Worm (Caenorhabditis elegans): ENCODE results near the gene F21D12.3.

The F21D12.3 gene

DNA sequence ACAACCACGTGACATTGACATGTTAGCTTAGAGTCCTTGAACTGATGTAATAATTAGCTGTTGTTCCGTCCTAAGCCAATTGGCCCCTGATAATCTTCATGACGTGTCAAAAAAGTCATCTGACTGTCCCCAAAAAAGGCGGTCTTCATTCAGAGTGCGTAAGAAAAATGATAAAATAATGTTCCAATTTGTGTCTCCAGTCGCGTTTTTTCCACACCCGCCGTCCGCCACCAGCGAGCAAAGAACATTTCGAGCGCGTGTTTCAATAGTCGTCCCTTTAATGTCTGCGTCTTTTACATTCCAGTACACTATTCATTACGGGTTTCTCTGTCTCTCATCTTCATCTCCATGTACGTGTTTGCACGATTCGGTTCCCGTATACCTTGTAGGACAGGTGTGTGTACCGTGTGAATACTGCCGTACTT, 13.7 kb upstream of the F21D12.3 start (continued):
- TF ChIP-seq lsl-1 (GFP tag; optimal IDR thresholded peaks at IDR 0.05) (no peak), pha-4 (tag; optimal IDR thresholded peaks at IDR 0.05) (peak; percentile 49), Y67H2A.10 (GFP tag; conservative IDR thresholded peaks at IDR 0.05) (no peak), let-526 (GFP tag; IDR thresholded peaks at IDR 0.05) (no peak), attf-5 (GFP tag; optimal IDR thresholded peaks at IDR 0.05) (peak; percentile 75), lag-1 (GFP tag; IDR thresholded peaks at IDR 0.05) (no peak), sptf-2 (GFP tag; optimal IDR thresholded peaks at IDR 0.05) (no peak), hmg-20 (GFP tag; IDR thresholded peaks at IDR 0.05) (no peak), unc-62 (GFP tag; optimal IDR thresholded peaks at IDR 0.05) (peak; percentile 49), ccch-3 (GFP tag; optimal IDR thresholded peaks at IDR 0.05) (no peak), lin-26 (GFP tag; IDR thresholded peaks at IDR 0.05) (peak; percentile 68; the same call in 1 of the 2 replicates), athp-1 (tag; optimal IDR thresholded peaks at IDR 0.05) (no peak), K11D2.4 (GFP tag; IDR thresholded peaks at IDR 0.05) (peak; percentile 54; the same call in 1 of the 2 replicates), snpc-3.4 (tag; optimal IDR thresholded peaks at IDR 0.05) (no peak), F49E8.2 (tag; optimal IDR thresholded peaks at IDR 0.05; ENCODE audit: insufficient read depth) (no peak), hlh-12 (tag; optimal IDR thresholded peaks at IDR 0.05) (no peak), nhr-120 (GFP tag; IDR thresholded peaks at IDR 0.05) (no peak), ceh-91 (GFP tag; IDR thresholded peaks at IDR 0.05) (no peak), Y56A3A.18 (GFP tag; IDR thresholded peaks at IDR 0.05) (no peak), ztf-22 (GFP tag; optimal IDR thresholded peaks at IDR 0.05) (peak; percentile 64), F52B5.7 (tag; optimal IDR thresholded peaks at IDR 0.05) (no peak), Y95B8A.8 (GFP tag; IDR thresholded peaks at IDR 0.05) (no peak), hmg-1.2 (GFP tag; IDR thresholded peaks at IDR 0.05) (peak; percentile 91), ztf-18 (tag; optimal IDR thresholded peaks at IDR 0.05) (no peak), lsy-27 (tag; optimal IDR thresholded peaks at IDR 0.05; ENCODE audit: borderline replicate concordance, insufficient read depth) (no peak), ztf-6 (GFP tag; IDR thresholded peaks at IDR 0.05) (no peak), akir-1 (GFP tag; optimal IDR thresholded peaks at IDR 0.05) (no peak), lin-54 (GFP tag; optimal IDR thresholded peaks at IDR 0.05) (no peak), mel-28 (tag; optimal IDR thresholded peaks at IDR 0.05; ENCODE audit: borderline replicate concordance) (no peak), F37B4.10 (GFP tag; IDR thresholded peaks at IDR 0.05) (no peak), snpc-1.3 (tag; optimal IDR thresholded peaks at IDR 0.05; ENCODE audit: insufficient read depth) (no peak), atf-7 (tag; optimal IDR thresholded peaks at IDR 0.05) (peak; percentile 86), ztf-25 (GFP tag; IDR thresholded peaks at IDR 0.05) (no peak), die-1 (tag; optimal IDR thresholded peaks at IDR 0.05) (peak; percentile 66), lir-1 (GFP tag; conservative IDR thresholded peaks at IDR 0.05) (no peak), F55B11.4 (tag; optimal IDR thresholded peaks at IDR 0.05; ENCODE audit: borderline replicate concordance, insufficient read depth) (no peak), madf-6 (GFP tag; IDR thresholded peaks at IDR 0.05) (no peak), lin-35 (GFP tag; optimal IDR thresholded peaks at IDR 0.05) (no peak), hrde-1 (tag; optimal IDR thresholded peaks at IDR 0.05; ENCODE audit: borderline replicate concordance) (no peak), B0261.1 (tag; optimal IDR thresholded peaks at IDR 0.05) (no peak), xnd-1 (tag; optimal IDR thresholded peaks at IDR 0.05) (no peak), F23B12.7 (tag; optimal IDR thresholded peaks at IDR 0.05; ENCODE audit: insufficient read depth) (peak; percentile 22), madf-10 (tag; optimal IDR thresholded peaks at IDR 0.05) (peak; percentile 18), ceh-58 (GFP tag; IDR thresholded peaks at IDR 0.05) (no peak), aptf-2 (GFP tag; conservative IDR thresholded peaks at IDR 0.05) (0 out of 2 replicates have a peak, but pooled peaks have one; percentile 10), egl-18 (GFP tag; IDR thresholded peaks at IDR 0.05) (no peak), ekl-4 (GFP tag; IDR thresholded peaks at IDR 0.05) (no peak), C17E4.6 (GFP tag; IDR thresholded peaks at IDR 0.05) (no peak)

Measured in whole organism, young adult.